Fruit fly (Drosophila melanogaster) whole organism, pupa: Measurements from ENCODE around the gene kraken.

Experiments
- CG12605 ChIP-seq: fragments of 200-800 bp; sonication (Bioruptor generic); IDR thresholded peaks from 2 replicates; pipeline ENCODE4 v1.3.6; 2022; ENCODE audit warnings: missing biosample characterization, missing genetic modification characterization
- CG14655 ChIP-seq: fragments of 200-800 bp; sonication (Bioruptor generic); optimal IDR thresholded peaks from 3 replicates; lab custom pipeline; 2017; ENCODE audit warnings: mild to moderate bottlenecking, missing biosample characterization, missing genetic modification reagents, missing genetic modification characterization
- CG15710 ChIP-seq: fragments of 200-800 bp; sonication (Bioruptor generic); optimal IDR thresholded peaks from 2 replicates; lab custom pipeline; 2018; ENCODE audit warnings: missing biosample characterization, mild to moderate bottlenecking, missing genetic modification characterization, moderate library complexity
- CG34367 ChIP-seq: fragments of 200-800 bp; sonication (Bioruptor generic); optimal IDR thresholded peaks from 2 replicates; lab custom pipeline; 2018; ENCODE audit warnings: missing biosample characterization, mild to moderate bottlenecking, missing genetic modification characterization
- CG4496 ChIP-seq: fragments of 200-800 bp; sonication (Bioruptor generic); IDR thresholded peaks from 3 replicates; pipeline ENCODE4 v1.3.6; 2022; ENCODE audit warnings: missing biosample characterization, missing genetic modification characterization
- CG8301 ChIP-seq: fragments of 200-800 bp; sonication (Bioruptor generic); optimal IDR thresholded peaks from 2 replicates; lab custom pipeline; 2018; ENCODE audit warnings: missing biosample characterization, mild to moderate bottlenecking, missing genetic modification characterization
- CG9948 ChIP-seq: fragments of 200-800 bp; sonication (Bioruptor generic); optimal IDR thresholded peaks from 2 replicates; lab custom pipeline; 2018; ENCODE audit warnings: missing biosample characterization, mild to moderate bottlenecking, missing genetic modification characterization, moderate library complexity
- D1 ChIP-seq: fragments of 200-800 bp; sonication (Bioruptor generic); optimal IDR thresholded peaks from 2 replicates; lab custom pipeline; 2018; ENCODE audit warnings: missing biosample characterization, mild to moderate bottlenecking, missing genetic modification characterization, moderate library complexity
- Ets98B ChIP-seq: fragments of 200-800 bp; sonication (Bioruptor generic); IDR thresholded peaks from 2 replicates; pipeline ENCODE4 v1.3.6; 2022; ENCODE audit warnings: missing biosample characterization, missing genetic modification characterization
- Pif1A ChIP-seq: fragments of 200-800 bp; sonication (Bioruptor generic); optimal IDR thresholded peaks from 3 replicates; lab custom pipeline; 2016; ENCODE audit warnings: missing biosample characterization, missing genetic modification characterization
- fd96Ca ChIP-seq: fragments of 200-800 bp; sonication (Bioruptor generic); IDR thresholded peaks from 3 replicates; pipeline ENCODE4 v1.3.6; 2022; ENCODE audit warnings: missing biosample characterization, missing genetic modification characterization
- gl ChIP-seq: fragments of 200-800 bp; sonication (Bioruptor generic); optimal IDR thresholded peaks from 2 replicates; lab custom pipeline; 2018; ENCODE audit warnings: missing biosample characterization, mild to moderate bottlenecking, missing genetic modification characterization
- rn ChIP-seq: fragments of 200-800 bp; sonication (Bioruptor generic); IDR thresholded peaks from 2 replicates; pipeline ENCODE4 v1.3.6; 2022; ENCODE audit warnings: missing biosample characterization, missing genetic modification characterization

dm6 chr2L:821242-821985 lies 31.2 kb upstream of the kraken start, which contains the start of gene CG3662:
- TF ChIP-seq gl (no peak), CG4496 (GFP tag; lab: Robert Waterston, UW) (0 out of 3 replicates have a peak, but pooled peaks have one; percentile 36), CG15710 (tag; lab: Kevin White, UChicago) (no peak), CG12605 (no peak), CG8301 (tag; lab: Kevin White, UChicago) (no peak), CG14655 (no peak), CG9948 (tag; lab: Kevin White, UChicago) (no peak), fd96Ca (no peak), Pif1A (GFP tag; lab: Kevin White, UChicago) (no peak), D1 (tag; lab: Kevin White, UChicago) (no peak), Ets98B (GFP tag; lab: Robert Waterston, UW) (no peak), CG34367 (tag; lab: Kevin White, UChicago) (no peak), rn (GFP tag; lab: Robert Waterston, UW) (no peak)
